Worm (Caenorhabditis elegans) whole organism, early embryonic: ENCODE measurements around the gene C01G10.6.

ENCODE experiments used
- F13C5.2 ChIP-seq: sonication (generic microtip); optimal IDR thresholded peaks from 2 replicates; lab custom pipeline; 2017; ENCODE audit warnings: mild to moderate bottlenecking, missing genetic modification characterization, inconsistent platforms, missing compliant biosample characterization
- aly-1 ChIP-seq: sonication (generic microtip); optimal IDR thresholded peaks from 2 replicates; lab custom pipeline; 2016; ENCODE audit warnings: missing genetic modification characterization, missing compliant biosample characterization
- ama-1 ChIP-seq: fragments of 150-350 bp; optimal IDR thresholded peaks from 2 replicates; lab custom pipeline; 2014
- ceh-36 ChIP-seq: sonication (generic microtip); optimal IDR thresholded peaks from 2 replicates; lab custom pipeline; 2016; ENCODE audit warnings: missing genetic modification characterization, inconsistent platforms, missing compliant biosample characterization
- ets-7 ChIP-seq: sonication (generic microtip); optimal IDR thresholded peaks from 2 replicates; lab custom pipeline; 2016; ENCODE audit warnings: missing genotype, missing genetic modification characterization, missing compliant biosample characterization
- flt-1 ChIP-seq: fragments of 200-800 bp; sonication (Bioruptor generic); IDR thresholded peaks from 2 replicates; pipeline ENCODE4 v1.3.6; 2022; ENCODE audit warnings: missing genetic modification characterization, missing compliant biosample characterization
- hmg-4 ChIP-seq: fragments of 200-800 bp; sonication (Bioruptor generic); optimal IDR thresholded peaks from 2 replicates; lab custom pipeline; 2018; ENCODE audit warnings: mild to moderate bottlenecking, missing genetic modification characterization, missing compliant biosample characterization
- hnd-1 ChIP-seq: sonication (generic microtip); optimal IDR thresholded peaks from 2 replicates; lab custom pipeline; 2016; ENCODE audit warnings: missing genetic modification characterization, missing compliant biosample characterization
- pes-1 ChIP-seq: fragments of 200-800 bp; sonication (Bioruptor generic); IDR thresholded peaks from 2 replicates; pipeline ENCODE4 v1.3.6; 2022; ENCODE audit warnings: missing genetic modification reagents, missing genetic modification characterization, missing compliant biosample characterization
- sea-1 ChIP-seq: fragments of 200-800 bp; sonication (Bioruptor generic); conservative IDR thresholded peaks from 2 replicates; pipeline ENCODE4 v1.3.6; 2022; ENCODE audit warnings: missing genetic modification characterization, missing compliant biosample characterization
- tbx-37 ChIP-seq: fragments of 200-800 bp; sonication (Bioruptor generic); conservative IDR thresholded peaks from 2 replicates; pipeline ENCODE4 v1.3.6; 2022; ENCODE audit warnings: missing genetic modification reagents, missing genetic modification characterization, missing compliant biosample characterization
- tra-4 ChIP-seq: sonication (generic microtip); optimal IDR thresholded peaks from 2 replicates; lab custom pipeline; 2017; ENCODE audit warnings: missing genetic modification characterization, missing compliant biosample characterization

- TF ChIP-seq pes-1 (GFP tag; lab: Robert Waterston, UW) = no peak
- TF ChIP-seq ama-1 (lab: Kevin White, UChicago) = no peak
- TF ChIP-seq tra-4 (tag; lab: Kevin White, UChicago) = no peak
- no peak for TF ChIP-seq aly-1 (tag; lab: Kevin White, UChicago)
- no peak for TF ChIP-seq ets-7 (tag; lab: Kevin White, UChicago)
- TF ChIP-seq F13C5.2 (tag; lab: Kevin White, UChicago) = no peak
- no peak for TF ChIP-seq tbx-37 (GFP tag; lab: Robert Waterston, UW)
- TF ChIP-seq hnd-1 (tag; lab: Kevin White, UChicago) = no peak
- TF ChIP-seq flt-1 (GFP tag; lab: Robert Waterston, UW) = no peak
- TF ChIP-seq ceh-36 = no peak
- TF ChIP-seq hmg-4 (GFP tag; lab: Kevin White, UChicago) = no peak
- no peak for TF ChIP-seq sea-1
Observed at ce11 chrV:15090457-15090856, 3.0 kb downstream of the C01G10.6 start, which contains the start of gene C01G10.17.
